Worm (Caenorhabditis elegans) whole organism, L2 larva: ENCODE results near the gene srh-22.

Experiments
- R02D3.7 ChIP-seq: fragments of 150-350 bp; optimal IDR thresholded peaks from 2 replicates; lab custom pipeline; 2014; ENCODE audit warnings: missing biosample characterization, missing genetic modification characterization
- aly-2 ChIP-seq: fragments of 150-350 bp; optimal IDR thresholded peaks from 2 replicates; lab custom pipeline; 2014; ENCODE audit warnings: missing biosample characterization, missing genetic modification characterization
- nhr-237 ChIP-seq: fragments of 150-350 bp; optimal IDR thresholded peaks from 2 replicates; lab custom pipeline; 2014; ENCODE audit warnings: missing biosample characterization, missing genetic modification characterization
- skn-1 ChIP-seq: sonication (generic microtip); optimal IDR thresholded peaks from 2 replicates; lab custom pipeline; 2017; ENCODE audit warnings: missing biosample characterization, missing genetic modification characterization
- snpc-4 ChIP-seq: fragments of 150-350 bp; optimal IDR thresholded peaks from 2 replicates; lab custom pipeline; 2014; ENCODE audit warnings: missing biosample characterization, missing genetic modification characterization
- unc-39 ChIP-seq: fragments of 150-350 bp; optimal IDR thresholded peaks from 2 replicates; lab custom pipeline; 2014; ENCODE audit warnings: missing biosample characterization, missing genetic modification characterization
- zag-1 ChIP-seq: fragments of 150-350 bp; optimal IDR thresholded peaks from 2 replicates; lab custom pipeline; 2014; ENCODE audit warnings: missing biosample characterization, missing genetic modification characterization

DNA sequence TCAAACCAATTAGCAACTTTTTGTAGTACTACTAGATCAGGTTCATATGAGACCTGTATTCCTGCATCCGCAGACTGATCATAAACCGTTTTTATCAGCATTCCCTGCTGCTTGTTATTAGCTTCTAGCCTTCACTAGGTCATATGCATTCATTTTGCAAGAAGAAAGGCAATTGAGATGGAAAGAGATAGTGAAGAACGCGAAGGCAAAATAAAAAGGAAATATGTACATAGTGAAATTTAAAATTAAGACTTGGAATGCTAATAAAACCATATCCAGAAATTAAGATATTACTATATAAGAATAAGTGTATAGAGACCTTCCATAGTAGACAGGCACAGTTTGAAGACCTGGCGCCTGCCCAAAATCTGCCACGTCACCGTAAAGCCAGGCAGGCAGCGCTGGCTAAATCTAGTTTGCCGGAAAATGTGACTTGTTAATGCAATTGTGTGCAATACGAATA lies 1.4 kb upstream of the srh-22 start, which contains the start of the genes C02E7.8 and srh-23:
- no peak for TF ChIP-seq skn-1 (tag; lab: Kevin White, UChicago)
- no peak for TF ChIP-seq zag-1 (tag; lab: Kevin White, UChicago)
- no peak for TF ChIP-seq R02D3.7
- no peak for TF ChIP-seq unc-39
- TF ChIP-seq snpc-4 (tag; lab: Kevin White, UChicago): no peak
- no peak for TF ChIP-seq aly-2 (tag; lab: Kevin White, UChicago)
- TF ChIP-seq nhr-237 (tag; lab: Kevin White, UChicago): no peak
